Worm (Caenorhabditis elegans) whole organism, L4 larva: Measurements from ENCODE around the gene flp-21.
A peak's percentile ranks its signal among the peaks of the same experiment; 100 is the strongest.

ENCODE experiments used
- D1046.2 ChIP-seq: fragments of 200-800 bp; sonication (Bioruptor generic); IDR thresholded peaks from 2 replicates; pipeline ENCODE4 v1.3.6; 2022; ENCODE audit warnings: missing genetic modification characterization, missing compliant biosample characterization
- F10B5.3 ChIP-seq: sonication (generic microtip); optimal IDR thresholded peaks from 2 replicates; lab custom pipeline; 2016; ENCODE audit warnings: mild to moderate bottlenecking, missing genetic modification characterization, missing compliant biosample characterization
- F37D6.2 ChIP-seq: sonication (generic microtip); optimal IDR thresholded peaks from 2 replicates; lab custom pipeline; 2016; ENCODE audit warnings: mild to moderate bottlenecking, missing genetic modification characterization, missing compliant biosample characterization
- F44E2.7 ChIP-seq: fragments of 200-800 bp; sonication (Bioruptor generic); IDR thresholded peaks from 2 replicates; pipeline ENCODE4 v2.1.2; 2022; ENCODE audit warnings: missing genetic modification characterization, missing compliant biosample characterization
- F49E8.2 ChIP-seq: sonication (generic microtip); optimal IDR thresholded peaks from 2 replicates; lab custom pipeline; 2016; ENCODE audit warnings: missing compliant biosample characterization, mild to moderate bottlenecking, missing genetic modification characterization, borderline replicate concordance
- T20F7.1 ChIP-seq: fragments of 200-800 bp; sonication (Bioruptor generic); optimal IDR thresholded peaks from 2 replicates; lab custom pipeline; 2018; ENCODE audit warnings: mild to moderate bottlenecking, missing genetic modification characterization, missing compliant biosample characterization
- Y48G9A.11 ChIP-seq: fragments of 200-800 bp; sonication (Bioruptor generic); IDR thresholded peaks from 2 replicates; pipeline ENCODE4 v1.3.6; 2022; ENCODE audit warnings: missing genetic modification reagents, missing genetic modification characterization, missing compliant biosample characterization
- Y5F2A.4 ChIP-seq: fragments of 200-800 bp; sonication (Bioruptor generic); optimal IDR thresholded peaks from 2 replicates; lab custom pipeline; 2018; ENCODE audit warnings: mild to moderate bottlenecking, missing genetic modification characterization, missing compliant biosample characterization
- Y75B8A.6 ChIP-seq: fragments of 200-800 bp; sonication (Bioruptor generic); IDR thresholded peaks from 2 replicates; pipeline ENCODE4 v1.3.6; 2022; ENCODE audit warnings: missing genetic modification reagents, missing genetic modification characterization, missing compliant biosample characterization
- ZK337.2 ChIP-seq: fragments of 200-800 bp; sonication (Bioruptor generic); IDR thresholded peaks from 2 replicates; pipeline ENCODE4 v1.3.6; 2022; ENCODE audit warnings: missing genetic modification reagents, missing genetic modification characterization, missing compliant biosample characterization
- ZK546.5 ChIP-seq, 2 experiments: sonication (generic microtip); optimal IDR thresholded peaks; 2 replicates each; lab custom pipeline; 2017; ENCODE audit warnings: missing biosample characterization in 2 of 2, missing genetic modification characterization in 2 of 2
- arid-1 ChIP-seq: fragments of 200-800 bp; sonication (Bioruptor generic); conservative IDR thresholded peaks from 2 replicates; pipeline ENCODE4 v1.3.6; 2022; ENCODE audit warnings: missing genetic modification reagents, missing genetic modification characterization, missing compliant biosample characterization
- attf-4 ChIP-seq: sonication (generic microtip); optimal IDR thresholded peaks from 3 replicates; lab custom pipeline; 2017; ENCODE audit warnings: missing biosample characterization, missing genetic modification characterization
- cey-2 ChIP-seq: sonication (generic microtip); optimal IDR thresholded peaks from 3 replicates; lab custom pipeline; 2017; ENCODE audit warnings: missing genetic modification characterization, mild to moderate bottlenecking, missing compliant biosample characterization, antibody characterized with exemption, borderline replicate concordance; ENCODE audit not compliant: insufficient read depth
- ctbp-1 ChIP-seq: fragments of 200-800 bp; sonication (Bioruptor generic); IDR thresholded peaks from 2 replicates; pipeline ENCODE4 v1.3.6; 2022; ENCODE audit warnings: missing genetic modification reagents, missing genetic modification characterization, missing compliant biosample characterization
- dmd-8 ChIP-seq: fragments of 200-800 bp; sonication (Bioruptor generic); IDR thresholded peaks from 2 replicates; pipeline ENCODE4 v1.3.6; 2022; ENCODE audit warnings: missing genetic modification characterization, missing compliant biosample characterization
- duxl-1 ChIP-seq: sonication (generic microtip); optimal IDR thresholded peaks from 2 replicates; lab custom pipeline; 2016; ENCODE audit warnings: mild to moderate bottlenecking, missing genetic modification characterization, moderate library complexity, missing compliant biosample characterization; ENCODE audit not compliant: poor library complexity
- egl-27 ChIP-seq: sonication (generic microtip); optimal IDR thresholded peaks from 3 replicates; lab custom pipeline; 2017; ENCODE audit warnings: missing biosample characterization, missing genetic modification reagents, missing genetic modification characterization
- fos-1 ChIP-seq: fragments of 150-350 bp; optimal IDR thresholded peaks from 2 replicates; lab custom pipeline; 2014; ENCODE audit warnings: missing biosample characterization, missing genetic modification characterization
- hif-1 ChIP-seq, 2 experiments: sonication (generic microtip); optimal IDR thresholded peaks; 2 replicates each; lab custom pipeline; 2016 to 2017; ENCODE audit warnings: missing compliant biosample characterization in 2 of 2, missing genetic modification characterization in 2 of 2, missing genetic modification reagents in 2 of 2, missing genotype in 2 of 2, mild to moderate bottlenecking in 1 of 2
- hlh-30 ChIP-seq: sonication (generic microtip); optimal IDR thresholded peaks from 2 replicates; lab custom pipeline; 2017; ENCODE audit warnings: antibody characterized with exemption, mild to moderate bottlenecking, missing genetic modification characterization, missing compliant biosample characterization; ENCODE audit not compliant: insufficient read depth
- hmg-1.1 ChIP-seq: fragments of 200-800 bp; sonication (Bioruptor generic); IDR thresholded peaks from 2 replicates; pipeline ENCODE4 v1.3.6; 2022; ENCODE audit warnings: missing genetic modification reagents, missing genetic modification characterization, missing compliant biosample characterization
- lin-13 ChIP-seq: fragments of 150-350 bp; optimal IDR thresholded peaks from 2 replicates; lab custom pipeline; 2014; ENCODE audit warnings: missing biosample characterization, missing genetic modification reagents, missing genetic modification characterization
- lin-15B ChIP-seq: fragments of 150-350 bp; sonication (generic microtip); optimal IDR thresholded peaks from 3 replicates; lab custom pipeline; 2014; ENCODE audit warnings: missing biosample characterization, missing genetic modification characterization
- lir-3 ChIP-seq: sonication (generic microtip); optimal IDR thresholded peaks from 2 replicates; lab custom pipeline; 2016; ENCODE audit warnings: mild to moderate bottlenecking, missing genetic modification characterization, missing compliant biosample characterization
- lsy-2 ChIP-seq, 2 experiments: fragments of 150-350 bp in 1 of 2; sonication (generic microtip) in 1 of 2; optimal IDR thresholded peaks; 2 replicates each; lab custom pipeline; 2014 to 2017; ENCODE audit warnings: missing biosample characterization in 2 of 2, missing genetic modification characterization in 2 of 2
- madf-5 ChIP-seq, 2 experiments: fragments of 200-800 bp; sonication (Bioruptor generic); IDR thresholded peaks; 2 replicates each; pipeline ENCODE4 v1.3.6; 2022; ENCODE audit warnings: missing compliant biosample characterization in 2 of 2, missing genetic modification characterization in 2 of 2
- mdt-29 ChIP-seq: fragments of 200-800 bp; sonication (Bioruptor generic); IDR thresholded peaks from 2 replicates; pipeline ENCODE4 v1.3.6; 2022; ENCODE audit warnings: missing genetic modification reagents, missing genetic modification characterization, missing compliant biosample characterization
- mxl-3 ChIP-seq: fragments of 200-800 bp; sonication (Bioruptor generic); optimal IDR thresholded peaks from 2 replicates; lab custom pipeline; 2018; ENCODE audit warnings: mild to moderate bottlenecking, missing genetic modification characterization, missing compliant biosample characterization
- nhr-237 ChIP-seq: sonication (generic microtip); optimal IDR thresholded peaks from 2 replicates; lab custom pipeline; 2017; ENCODE audit warnings: missing biosample characterization, missing genetic modification characterization
- nhr-25 ChIP-seq: sonication (generic microtip); optimal IDR thresholded peaks from 2 replicates; lab custom pipeline; 2017; ENCODE audit warnings: missing genetic modification characterization, mild to moderate bottlenecking, missing compliant biosample characterization, antibody characterized with exemption, moderate library complexity, borderline replicate concordance; ENCODE audit not compliant: insufficient read depth
- nhr-42 ChIP-seq: fragments of 200-800 bp; sonication (Bioruptor generic); IDR thresholded peaks from 2 replicates; pipeline ENCODE4 v1.3.6; 2022; ENCODE audit warnings: missing genetic modification characterization, missing compliant biosample characterization
- nhr-6 ChIP-seq: fragments of 150-350 bp; optimal IDR thresholded peaks from 2 replicates; lab custom pipeline; 2014; ENCODE audit warnings: missing biosample characterization, missing genetic modification characterization
- nhr-76 ChIP-seq: fragments of 150-350 bp; optimal IDR thresholded peaks from 2 replicates; lab custom pipeline; 2014; ENCODE audit warnings: missing biosample characterization, missing genetic modification characterization
- nhr-77 ChIP-seq: fragments of 150-350 bp; optimal IDR thresholded peaks from 2 replicates; lab custom pipeline; 2014; ENCODE audit warnings: missing biosample characterization, missing genetic modification characterization
- php-3 ChIP-seq: fragments of 200-800 bp; sonication (Bioruptor generic); IDR thresholded peaks from 2 replicates; pipeline ENCODE4 v1.3.6; 2022; ENCODE audit warnings: missing genetic modification reagents, missing genetic modification characterization, missing compliant biosample characterization
- rbr-2 ChIP-seq: sonication (generic microtip); optimal IDR thresholded peaks from 2 replicates; lab custom pipeline; 2016; ENCODE audit warnings: missing genotype, missing genetic modification characterization, missing compliant biosample characterization
- saeg-2 ChIP-seq: fragments of 200-800 bp; sonication (Bioruptor generic); IDR thresholded peaks from 2 replicates; pipeline ENCODE4 v1.3.6; 2022; ENCODE audit warnings: missing genetic modification reagents, missing genetic modification characterization, missing compliant biosample characterization
- skn-1 ChIP-seq: fragments of 150-350 bp; optimal IDR thresholded peaks from 2 replicates; lab custom pipeline; 2014; ENCODE audit warnings: missing biosample characterization, missing genetic modification characterization
- snpc-1.2 ChIP-seq: fragments of 200-800 bp; sonication (Bioruptor generic); IDR thresholded peaks from 2 replicates; pipeline ENCODE4 v1.3.6; 2022; ENCODE audit warnings: missing genetic modification reagents, missing genetic modification characterization, missing compliant biosample characterization
- spr-1 ChIP-seq: sonication (generic microtip); optimal IDR thresholded peaks from 2 replicates; lab custom pipeline; 2016; ENCODE audit warnings: mild to moderate bottlenecking, missing genetic modification characterization, missing compliant biosample characterization
- tag-97 ChIP-seq: fragments of 200-800 bp; sonication (Bioruptor generic); IDR thresholded peaks from 2 replicates; pipeline ENCODE4 v1.3.6; 2022; ENCODE audit warnings: missing genetic modification characterization, missing compliant biosample characterization
- unc-39 ChIP-seq: sonication (generic microtip); optimal IDR thresholded peaks from 2 replicates; lab custom pipeline; 2017; ENCODE audit warnings: missing biosample characterization, missing genetic modification characterization
- vab-7 ChIP-seq: fragments of 200-800 bp; sonication (Bioruptor generic); IDR thresholded peaks from 2 replicates; pipeline ENCODE4 v1.3.6; 2022; ENCODE audit warnings: missing genetic modification reagents, missing genetic modification characterization, missing compliant biosample characterization
- zfp-2 ChIP-seq: sonication (generic microtip); optimal IDR thresholded peaks from 2 replicates; lab custom pipeline; 2016; ENCODE audit warnings: mild to moderate bottlenecking, missing genetic modification characterization, missing compliant biosample characterization
- zip-2 ChIP-seq: fragments of 150-350 bp; optimal IDR thresholded peaks from 2 replicates; lab custom pipeline; 2014; ENCODE audit warnings: missing biosample characterization, missing genetic modification characterization
- ztf-11 ChIP-seq: fragments of 150-350 bp; optimal IDR thresholded peaks from 2 replicates; lab custom pipeline; 2014; ENCODE audit warnings: missing biosample characterization, missing genetic modification characterization
- ztf-7 ChIP-seq: fragments of 150-350 bp; optimal IDR thresholded peaks from 2 replicates; lab custom pipeline; 2014; ENCODE audit warnings: missing biosample characterization, missing genetic modification characterization

Gene flp-21

ce11 chrV:7745903-7746302 lies 47.3 kb upstream of the flp-21 start (continued):
- TF ChIP-seq vab-7 (GFP tag; lab: Robert Waterston, UW) (0 out of 2 replicates have a peak, but pooled peaks have one; percentile 5), hmg-1.1 (GFP tag; lab: Robert Waterston, UW) (0 out of 2 replicates have a peak, but pooled peaks have one; percentile 16), nhr-76 (tag; lab: Kevin White, UChicago) (no peak), lin-13 (GFP tag; lab: Kevin White, UChicago) (no peak), nhr-237 (tag; lab: Kevin White, UChicago) (no peak), zfp-2 (tag; lab: Kevin White, UChicago) (no peak), egl-27 (no peak), attf-4 (tag; lab: Kevin White, UChicago) (no peak), F44E2.7 (GFP tag; lab: Robert Waterston, UW) (no peak), hif-1 (tag; optimal IDR thresholded peaks at IDR 0.05; lab: Kevin White, UChicago) (no peak), php-3 (GFP tag; lab: Robert Waterston, UW) (no peak), Y48G9A.11 (GFP tag; lab: Robert Waterston, UW) (no peak), cey-2 (tag; lab: Kevin White, UChicago) (no peak), unc-39 (tag; lab: Kevin White, UChicago) (no peak), spr-1 (no peak), zip-2 (tag; lab: Kevin White, UChicago) (no peak), mxl-3 (GFP tag; lab: Kevin White, UChicago) (peak; percentile 29), nhr-42 (GFP tag; lab: Robert Waterston, UW) (no peak), ztf-11 (no peak), nhr-25 (tag; lab: Kevin White, UChicago) (no peak), F10B5.3 (tag; lab: Kevin White, UChicago) (no peak), ZK546.5 (tag; optimal IDR thresholded peaks at IDR 0.05; lab: Kevin White, UChicago) (no peak), lin-15B (tag; lab: Kevin White, UChicago) (no peak), ztf-7 (tag; lab: Kevin White, UChicago) (no peak), ctbp-1 (0 out of 2 replicates have a peak, but pooled peaks have one; percentile 17), nhr-77 (tag; lab: Kevin White, UChicago) (no peak), ZK337.2 (GFP tag; lab: Robert Waterston, UW) (no peak), tag-97 (GFP tag; lab: Robert Waterston, UW) (no peak), dmd-8 (GFP tag; lab: Robert Waterston, UW) (no peak), rbr-2 (no peak), duxl-1 (no peak), saeg-2 (GFP tag; lab: Robert Waterston, UW) (no peak), nhr-6 (tag; lab: Kevin White, UChicago) (no peak), arid-1 (GFP tag; lab: Robert Waterston, UW) (no peak), lir-3 (tag; lab: Kevin White, UChicago) (no peak), madf-5 (GFP tag; IDR thresholded peaks at IDR 0.05; lab: Robert Waterston, UW) (no peak), Y5F2A.4 (GFP tag; lab: Kevin White, UChicago) (no peak), fos-1 (tag; lab: Kevin White, UChicago) (no peak), snpc-1.2 (GFP tag; lab: Robert Waterston, UW) (no peak), T20F7.1 (GFP tag; lab: Kevin White, UChicago) (no peak), skn-1 (tag; lab: Kevin White, UChicago) (no peak), F49E8.2 (tag; lab: Kevin White, UChicago) (no peak), lsy-2 (tag; optimal IDR thresholded peaks at IDR 0.05; lab: Kevin White, UChicago) (no peak), hlh-30 (no peak), Y75B8A.6 (GFP tag; lab: Robert Waterston, UW) (no peak), D1046.2 (GFP tag; lab: Robert Waterston, UW) (no peak), mdt-29 (GFP tag; lab: Robert Waterston, UW) (no peak), F37D6.2 (tag; lab: Kevin White, UChicago) (no peak)
